Worm (Caenorhabditis elegans) whole organism, young adult: Measurements from ENCODE around the gene cts-1.

Source experiments
- B0261.1 ChIP-seq: sonication (generic microtip); optimal IDR thresholded peaks from 2 replicates; lab custom pipeline; 2016; ENCODE audit warnings: mild to moderate bottlenecking, missing genetic modification characterization, moderate library complexity, missing compliant biosample characterization
- D2030.7 ChIP-seq: fragments of 200-800 bp; sonication (Bioruptor generic); IDR thresholded peaks from 2 replicates; pipeline ENCODE4 v1.3.6; 2022; ENCODE audit warnings: missing genetic modification reagents, missing genetic modification characterization, missing compliant biosample characterization
- F10E7.11 ChIP-seq: sonication (generic microtip); optimal IDR thresholded peaks from 2 replicates; lab custom pipeline; 2017; ENCODE audit warnings: mild to moderate bottlenecking, missing genetic modification characterization, moderate library complexity, missing compliant biosample characterization
- F22D6.2 ChIP-seq: sonication (generic microtip); optimal IDR thresholded peaks from 2 replicates; lab custom pipeline; 2016; ENCODE audit warnings: mild to moderate bottlenecking, missing genetic modification characterization, missing compliant biosample characterization
- F33H1.4 ChIP-seq: fragments of 200-800 bp; sonication (Bioruptor generic); IDR thresholded peaks from 2 replicates; pipeline ENCODE4 v1.3.6; 2022; ENCODE audit warnings: missing genetic modification reagents, missing genetic modification characterization, missing compliant biosample characterization
- F55B11.4 ChIP-seq: sonication (generic microtip); optimal IDR thresholded peaks from 2 replicates; lab custom pipeline; 2016; ENCODE audit warnings: missing compliant biosample characterization, missing genetic modification characterization, borderline replicate concordance; ENCODE audit not compliant: insufficient read depth
- F57A8.1 ChIP-seq: fragments of 200-800 bp; sonication (Bioruptor generic); optimal IDR thresholded peaks from 2 replicates; lab custom pipeline; 2018; ENCODE audit warnings: mild to moderate bottlenecking, missing genetic modification characterization, moderate library complexity, missing compliant biosample characterization
- K11D2.4 ChIP-seq: fragments of 200-800 bp; sonication (Bioruptor generic); IDR thresholded peaks from 2 replicates; pipeline ENCODE4 v1.3.6; 2022; ENCODE audit warnings: missing genetic modification reagents, missing genetic modification characterization, missing compliant biosample characterization
- Y79H2A.3 ChIP-seq: fragments of 200-800 bp; sonication (Bioruptor generic); conservative IDR thresholded peaks from 2 replicates; pipeline ENCODE4 v1.3.6; 2022; ENCODE audit warnings: missing genetic modification reagents, missing genetic modification characterization, missing compliant biosample characterization
- aptf-3 ChIP-seq: fragments of 200-800 bp; sonication (Bioruptor generic); IDR thresholded peaks from 2 replicates; pipeline ENCODE4 v1.3.6; 2022; ENCODE audit warnings: missing genetic modification characterization, missing compliant biosample characterization
- bed-1 ChIP-seq: fragments of 200-800 bp; sonication (Bioruptor generic); IDR thresholded peaks from 2 replicates; pipeline ENCODE4 v1.3.6; 2022; ENCODE audit warnings: missing genetic modification reagents, missing genetic modification characterization, missing compliant biosample characterization
- ccch-3 ChIP-seq: fragments of 200-800 bp; sonication (Bioruptor generic); optimal IDR thresholded peaks from 2 replicates; lab custom pipeline; 2018; ENCODE audit warnings: mild to moderate bottlenecking, missing genetic modification characterization, missing compliant biosample characterization
- cebp-2 ChIP-seq: fragments of 200-800 bp; sonication (Bioruptor generic); IDR thresholded peaks from 2 replicates; pipeline ENCODE4 v1.3.6; 2022; ENCODE audit warnings: missing genetic modification characterization, missing compliant biosample characterization
- ceh-40 ChIP-seq: fragments of 200-800 bp; sonication (Bioruptor generic); IDR thresholded peaks from 2 replicates; pipeline ENCODE4 v1.3.6; 2022; ENCODE audit warnings: missing genetic modification characterization, missing compliant biosample characterization
- dpl-1 ChIP-seq: fragments of 150-350 bp; optimal IDR thresholded peaks from 2 replicates; lab custom pipeline; 2014; ENCODE audit warnings: missing biosample characterization, missing genetic modification reagents, missing genetic modification characterization
- efl-1 ChIP-seq: fragments of 150-350 bp; optimal IDR thresholded peaks from 2 replicates; lab custom pipeline; 2014; ENCODE audit warnings: missing biosample characterization, missing genetic modification reagents, missing genetic modification characterization
- egrh-3 ChIP-seq: fragments of 200-800 bp; sonication (Bioruptor generic); IDR thresholded peaks from 2 replicates; pipeline ENCODE4 v1.3.6; 2022; ENCODE audit warnings: missing genetic modification reagents, missing genetic modification characterization, missing compliant biosample characterization
- fkh-3 ChIP-seq: sonication (generic microtip); optimal IDR thresholded peaks from 2 replicates; lab custom pipeline; 2016; ENCODE audit warnings: mild to moderate bottlenecking, missing genetic modification characterization, missing compliant biosample characterization
- hlh-12 ChIP-seq: sonication (generic microtip); optimal IDR thresholded peaks from 2 replicates; lab custom pipeline; 2016; ENCODE audit warnings: missing genetic modification characterization, missing compliant biosample characterization
- hlh-26 ChIP-seq: fragments of 200-800 bp; sonication (Bioruptor generic); conservative IDR thresholded peaks from 2 replicates; pipeline ENCODE4 v1.3.6; 2022; ENCODE audit warnings: missing genetic modification reagents, missing genetic modification characterization, missing compliant biosample characterization
- lin-26 ChIP-seq: fragments of 200-800 bp; sonication (Bioruptor generic); IDR thresholded peaks from 2 replicates; pipeline ENCODE4 v1.3.6; 2022; ENCODE audit warnings: missing genetic modification reagents, missing genetic modification characterization, missing compliant biosample characterization
- lin-35 ChIP-seq, 3 experiments: fragments of 150-350 bp in 2 of 3; sonication (generic microtip) in 1 of 3; optimal IDR thresholded peaks; 2 replicates each; lab custom pipeline; 2014 to 2018; ENCODE audit warnings: missing biosample characterization in 3 of 3, missing genetic modification characterization in 3 of 3, missing genetic modification reagents in 3 of 3
- mes-4 ChIP-seq: sonication (generic microtip); optimal IDR thresholded peaks from 2 replicates; lab custom pipeline; 2016; ENCODE audit warnings: missing genotype, missing genetic modification characterization, missing compliant biosample characterization
- mxl-1 ChIP-seq: sonication (generic microtip); optimal IDR thresholded peaks from 2 replicates; lab custom pipeline; 2016; ENCODE audit warnings: missing genetic modification characterization, missing compliant biosample characterization
- nfya-2 ChIP-seq: fragments of 200-800 bp; sonication (Bioruptor generic); IDR thresholded peaks from 2 replicates; pipeline ENCODE4 v1.3.6; 2022; ENCODE audit warnings: missing genetic modification reagents, missing genetic modification characterization, missing compliant biosample characterization
- nhr-80 ChIP-seq: sonication (generic microtip); optimal IDR thresholded peaks from 2 replicates; lab custom pipeline; 2016; ENCODE audit warnings: missing genetic modification characterization, missing compliant biosample characterization
- pha-4 ChIP-seq: fragments of 150-350 bp; sonication (generic microtip); optimal IDR thresholded peaks from 2 replicates; lab custom pipeline; 2014; ENCODE audit warnings: missing biosample characterization, missing genetic modification reagents, missing genetic modification characterization
- rcor-1 ChIP-seq: fragments of 200-800 bp; sonication (Bioruptor generic); IDR thresholded peaks from 2 replicates; pipeline ENCODE4 v1.3.6; 2022; ENCODE audit warnings: missing genetic modification reagents, missing genetic modification characterization, missing compliant biosample characterization
- sdz-38 ChIP-seq: sonication (generic microtip); optimal IDR thresholded peaks from 2 replicates; lab custom pipeline; 2016; ENCODE audit warnings: missing genotype, missing genetic modification characterization, missing compliant biosample characterization
- snpc-3.4 ChIP-seq: sonication (generic microtip); optimal IDR thresholded peaks from 2 replicates; lab custom pipeline; 2017; ENCODE audit warnings: missing genetic modification characterization, mild to moderate bottlenecking, missing compliant biosample characterization, antibody characterized with exemption, moderate library complexity, missing genotype, missing genetic modification reagents
- tlf-1 ChIP-seq: fragments of 200-800 bp; sonication (Bioruptor generic); optimal IDR thresholded peaks from 2 replicates; lab custom pipeline; 2018; ENCODE audit warnings: mild to moderate bottlenecking, missing genetic modification characterization, missing compliant biosample characterization
- zim-3 ChIP-seq: sonication (generic microtip); optimal IDR thresholded peaks from 2 replicates; lab custom pipeline; 2017; ENCODE audit warnings: mild to moderate bottlenecking, missing genetic modification characterization, moderate library complexity, missing compliant biosample characterization
- ztf-26 ChIP-seq: sonication (generic microtip); optimal IDR thresholded peaks from 2 replicates; lab custom pipeline; 2017; ENCODE audit warnings: missing genetic modification characterization, missing compliant biosample characterization
- ztf-3 ChIP-seq: fragments of 200-800 bp; sonication (Bioruptor generic); optimal IDR thresholded peaks from 2 replicates; lab custom pipeline; 2018; ENCODE audit warnings: mild to moderate bottlenecking, missing genetic modification characterization, missing compliant biosample characterization

Gene cts-1

ce11 chrIII:10238448-10239154 lies 22.2 kb upstream of the cts-1 start, which contains the start of gene Y70G10A.3:
Gene Y70G10A.3, plus strand, starts transcription at chrIII:10239104.
- TF ChIP-seq fkh-3 (tag; lab: Kevin White, UChicago): no peak
- TF ChIP-seq lin-35 (GFP tag; optimal IDR thresholded peaks at IDR 0.05; lab: Kevin White, UChicago): no peak
- TF ChIP-seq efl-1: no peak
- TF ChIP-seq lin-26 (GFP tag; lab: Robert Waterston, UW): peak; percentile 42; the same call in 1 of the 2 replicates
- TF ChIP-seq mes-4 (tag; lab: Kevin White, UChicago): no peak
- no peak for TF ChIP-seq B0261.1 (tag; lab: Kevin White, UChicago)
- TF ChIP-seq D2030.7 (GFP tag; lab: Robert Waterston, UW): no peak
- no peak for TF ChIP-seq zim-3 (tag; lab: Kevin White, UChicago)
- no peak for TF ChIP-seq cebp-2 (GFP tag; lab: Robert Waterston, UW)
- TF ChIP-seq, all 124 proteins: peak for 1

ce11 chrIII:10236291-10236871 lies 19.9 kb upstream of the cts-1 start:
- TF ChIP-seq ccch-3 (GFP tag; lab: Kevin White, UChicago) (no peak), F22D6.2 (tag; lab: Kevin White, UChicago) (no peak), egrh-3 (GFP tag; lab: Robert Waterston, UW) (no peak), nfya-2 (GFP tag; lab: Robert Waterston, UW) (no peak), snpc-3.4 (tag; lab: Kevin White, UChicago) (no peak)
- TF ChIP-seq, all 124 proteins: peak for 0

- TF ChIP-seq F57A8.1 (no peak), cebp-2 (GFP tag; lab: Robert Waterston, UW) (no peak), dpl-1 (GFP tag; lab: Kevin White, UChicago) (no peak), pha-4 (tag; lab: Kevin White, UChicago) (no peak), rcor-1 (GFP tag; lab: Robert Waterston, UW) (no peak), mes-4 (tag; lab: Kevin White, UChicago) (no peak), aptf-3 (GFP tag; lab: Robert Waterston, UW) (no peak), lin-35 (GFP tag; optimal IDR thresholded peaks at IDR 0.05; lab: Kevin White, UChicago) (no peak), hlh-26 (GFP tag; lab: Robert Waterston, UW) (no peak), ztf-3 (GFP tag; lab: Kevin White, UChicago) (no peak), F33H1.4 (GFP tag; lab: Robert Waterston, UW) (no peak), hlh-12 (no peak), F55B11.4 (tag; lab: Kevin White, UChicago) (no peak), tlf-1 (GFP tag; lab: Kevin White, UChicago) (no peak), mxl-1 (tag; lab: Kevin White, UChicago) (no peak), ztf-26 (no peak), bed-1 (GFP tag; lab: Robert Waterston, UW) (no peak), K11D2.4 (GFP tag; lab: Robert Waterston, UW) (no peak)
These were observed 17.5 kb upstream of the cts-1 start, which contains the start of gene paml-1 for ce11 chrIII:10233979-10234378. Gene paml-1, minus strand, starts transcription at chrIII:10234079.

ce11 chrIII:10231641-10232040 lies 15.2 kb upstream of the cts-1 start:
- TF ChIP-seq nhr-80 (tag; lab: Kevin White, UChicago) (no peak), Y79H2A.3 (GFP tag; lab: Robert Waterston, UW) (no peak), ceh-40 (GFP tag; lab: Robert Waterston, UW) (no peak), F10E7.11 (tag; lab: Kevin White, UChicago) (no peak), sdz-38 (no peak), ztf-3 (GFP tag; lab: Kevin White, UChicago) (no peak), pha-4 (tag; lab: Kevin White, UChicago) (no peak), egrh-3 (GFP tag; lab: Robert Waterston, UW) (no peak)
